Worm (Caenorhabditis elegans) whole organism, mixed stage, embryonic: ENCODE results near the gene unc-70.

Experiments
- M03D4.4 ChIP-seq: sonication (generic microtip); optimal IDR thresholded peaks from 2 replicates; lab custom pipeline; 2017; ENCODE audit warnings: mild to moderate bottlenecking, missing genetic modification characterization, missing compliant biosample characterization
- ceh-39 ChIP-seq: fragments of 150-350 bp; optimal IDR thresholded peaks from 2 replicates; lab custom pipeline; 2014; ENCODE audit warnings: missing biosample characterization, missing genetic modification characterization
- ces-1 ChIP-seq: fragments of 150-350 bp; optimal IDR thresholded peaks from 2 replicates; lab custom pipeline; 2014; ENCODE audit warnings: missing biosample characterization, missing genetic modification reagents, missing genetic modification characterization
- nhr-2 ChIP-seq: fragments of 150-350 bp; optimal IDR thresholded peaks from 2 replicates; lab custom pipeline; 2014; ENCODE audit warnings: missing biosample characterization, missing genetic modification characterization
- nhr-76 ChIP-seq: sonication (generic microtip); optimal IDR thresholded peaks from 2 replicates; lab custom pipeline; 2017; ENCODE audit warnings: missing biosample characterization, missing genetic modification characterization
- tbx-8 ChIP-seq: fragments of 200-800 bp; sonication (Bioruptor generic); optimal IDR thresholded peaks from 2 replicates; lab custom pipeline; 2018; ENCODE audit warnings: mild to moderate bottlenecking, missing genetic modification characterization, moderate library complexity, missing compliant biosample characterization
- zip-8 ChIP-seq: fragments of 150-350 bp; optimal IDR thresholded peaks from 2 replicates; lab custom pipeline; 2014; ENCODE audit warnings: missing biosample characterization, missing genetic modification characterization

unc-70 gene

ce11 chrV:6930284-6930683 lies 49.1 kb downstream of the unc-70 start (continued):
- TF ChIP-seq ces-1 (GFP tag; lab: Kevin White, UChicago) = no peak
- no peak for TF ChIP-seq ceh-39 (tag; lab: Kevin White, UChicago)

- no peak for TF ChIP-seq tbx-8 (GFP tag; lab: Kevin White, UChicago)
- peak; percentile 87 for TF ChIP-seq zip-8 (tag; lab: Kevin White, UChicago)
These were observed 53.1 kb downstream of the unc-70 start, which contains the start of gene lipl-6 for ce11 chrV:6934212-6934611. lipl-6 (minus strand) TSS chrV:6934312.

DNA sequence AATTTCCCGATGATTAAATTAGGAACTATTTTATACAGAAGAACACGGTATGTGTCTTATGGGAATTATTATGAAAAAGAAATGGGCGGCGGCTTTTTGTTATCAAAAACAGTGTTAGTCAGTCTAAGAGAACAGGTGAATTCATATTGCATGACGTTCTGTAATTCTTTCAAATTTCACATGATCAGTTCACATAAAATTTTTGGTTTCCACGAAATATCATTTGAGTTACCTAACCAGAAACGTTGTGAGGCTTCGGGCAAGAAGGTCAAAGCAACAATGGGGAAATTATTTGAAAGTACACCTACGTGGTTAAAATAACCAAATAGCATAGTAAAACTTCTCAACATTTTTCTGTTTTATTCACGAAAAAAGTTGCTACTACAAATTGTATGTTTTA lies 54.7 kb downstream of the unc-70 start, which contains the start of gene Y57E12B.10:
TSS of gene Y57E12B.10 (minus strand) at position 101 of the 400 bp plus-strand sequence.
- TF ChIP-seq nhr-76 (tag; lab: Kevin White, UChicago) = no peak
- no peak for TF ChIP-seq M03D4.4 (tag; lab: Kevin White, UChicago)
- TF ChIP-seq nhr-2 (tag; lab: Kevin White, UChicago) = no peak
